Fruit fly (Drosophila melanogaster) whole organism, embryonic: Measurements from ENCODE around the gene Eig71Ei.
A peak's percentile ranks its signal among the peaks of the same experiment; 100 is the strongest.

Experiments
- Blimp-1 ChIP-seq: fragments of 200-800 bp; sonication (Bioruptor generic); optimal IDR thresholded peaks from 3 replicates; lab custom pipeline; 2018; ENCODE audit warnings: missing biosample characterization, missing genetic modification characterization, mild to moderate bottlenecking, moderate library complexity, missing genetic modification reagents
- CG10267 ChIP-seq: fragments of 200-800 bp; sonication (Bioruptor generic); optimal IDR thresholded peaks from 2 replicates; lab custom pipeline; 2018; ENCODE audit warnings: missing biosample characterization, mild to moderate bottlenecking, missing genetic modification characterization, moderate library complexity
- CG10543 ChIP-seq: fragments of 200-800 bp; sonication (Bioruptor generic); optimal IDR thresholded peaks from 3 replicates; lab custom pipeline; 2017; ENCODE audit warnings: missing biosample characterization, mild to moderate bottlenecking, missing genetic modification characterization, moderate library complexity
- CG10959 ChIP-seq: fragments of 200-800 bp; sonication (Bioruptor generic); IDR thresholded peaks from 2 replicates; pipeline ENCODE4 v1.3.6; 2022; ENCODE audit warnings: missing biosample characterization, missing genetic modification characterization
- CG11560 ChIP-seq: fragments of 200-800 bp; sonication (Bioruptor generic); IDR thresholded peaks from 3 replicates; pipeline ENCODE4 v1.3.6; 2022; ENCODE audit warnings: missing biosample characterization, missing genetic modification characterization
- CG11695 ChIP-seq: fragments of 200-800 bp; sonication (Bioruptor generic); IDR thresholded peaks from 3 replicates; pipeline ENCODE4 v1.3.6; 2022; ENCODE audit warnings: missing biosample characterization, missing genetic modification characterization
- CG12071 ChIP-seq: fragments of 200-800 bp; sonication (Bioruptor generic); optimal IDR thresholded peaks from 3 replicates; lab custom pipeline; 2018; ENCODE audit warnings: missing biosample characterization, mild to moderate bottlenecking, missing genetic modification characterization
- CG13624 ChIP-seq: fragments of 200-800 bp; sonication (Bioruptor generic); optimal IDR thresholded peaks from 2 replicates; lab custom pipeline; 2016; ENCODE audit warnings: missing biosample characterization, missing genetic modification characterization
- CG13775 ChIP-seq: fragments of 200-800 bp; sonication (Bioruptor generic); optimal IDR thresholded peaks from 3 replicates; lab custom pipeline; 2017; ENCODE audit warnings: missing biosample characterization, mild to moderate bottlenecking, missing genetic modification characterization
- CG15011 ChIP-seq: fragments of 200-800 bp; sonication (Bioruptor generic); optimal IDR thresholded peaks from 3 replicates; lab custom pipeline; 2018; ENCODE audit warnings: missing biosample characterization, mild to moderate bottlenecking, missing genetic modification characterization
- CG15479 ChIP-seq: fragments of 200-800 bp; sonication (Bioruptor generic); optimal IDR thresholded peaks from 3 replicates; lab custom pipeline; 2019; ENCODE audit warnings: missing biosample characterization, mild to moderate bottlenecking, missing genetic modification characterization, moderate library complexity
- CG1603 ChIP-seq: fragments of 200-800 bp; sonication (Bioruptor generic); optimal IDR thresholded peaks from 2 replicates; lab custom pipeline; 2019; ENCODE audit warnings: missing biosample characterization, mild to moderate bottlenecking, missing genetic modification characterization, moderate library complexity
- CG16813 ChIP-seq: fragments of 200-800 bp; sonication (Bioruptor generic); IDR thresholded peaks from 3 replicates; pipeline ENCODE4 v1.3.6; 2022; ENCODE audit warnings: missing biosample characterization, missing genetic modification characterization; ENCODE audit not compliant: partially characterized antibody
- CG16815 ChIP-seq: fragments of 200-800 bp; sonication (Bioruptor generic); optimal IDR thresholded peaks from 3 replicates; lab custom pipeline; 2017; ENCODE audit warnings: missing biosample characterization, mild to moderate bottlenecking, missing genetic modification characterization
- CG18011 ChIP-seq: fragments of 200-800 bp; sonication (Bioruptor generic); optimal IDR thresholded peaks from 2 replicates; lab custom pipeline; 2017; ENCODE audit warnings: missing biosample characterization, missing genetic modification characterization, mild to moderate bottlenecking, moderate library complexity, missing genotype
- CG2678 ChIP-seq: fragments of 200-800 bp; sonication (Bioruptor generic); optimal IDR thresholded peaks from 3 replicates; lab custom pipeline; 2019; ENCODE audit warnings: missing biosample characterization, mild to moderate bottlenecking, missing genetic modification characterization, moderate library complexity
- CG30431 ChIP-seq: fragments of 200-800 bp; sonication (Bioruptor generic); optimal IDR thresholded peaks from 2 replicates; lab custom pipeline; 2017; ENCODE audit warnings: missing biosample characterization, missing genetic modification characterization
- CG31388 ChIP-seq: fragments of 200-800 bp; sonication (Bioruptor generic); optimal IDR thresholded peaks from 2 replicates; lab custom pipeline; 2016; ENCODE audit warnings: missing biosample characterization, missing genetic modification characterization
- CG34224 ChIP-seq: fragments of 200-800 bp; sonication (Bioruptor generic); IDR thresholded peaks from 3 replicates; pipeline ENCODE4 v1.3.6; 2022; ENCODE audit warnings: missing biosample characterization, missing genetic modification characterization; ENCODE audit not compliant: partially characterized antibody
- CG3847 ChIP-seq: fragments of 200-800 bp; sonication (Bioruptor generic); IDR thresholded peaks from 2 replicates; pipeline ENCODE4 v1.3.6; 2022; ENCODE audit warnings: missing biosample characterization, missing genetic modification characterization
- CG4617 ChIP-seq: fragments of 200-800 bp; sonication (Bioruptor generic); optimal IDR thresholded peaks from 3 replicates; lab custom pipeline; 2016; ENCODE audit warnings: missing biosample characterization, missing genetic modification characterization, borderline replicate concordance
- CG6175 ChIP-seq: fragments of 200-800 bp; sonication (Bioruptor generic); IDR thresholded peaks from 3 replicates; pipeline ENCODE4 v1.3.6; 2022; ENCODE audit warnings: missing biosample characterization, missing genetic modification characterization
- CG8290 ChIP-seq, 3 experiments: fragments of 200-800 bp; sonication (Bioruptor generic); optimal IDR thresholded peaks; 2 replicates each; lab custom pipeline; 2016 to 2019; ENCODE audit warnings: missing biosample characterization in 3 of 3, missing genetic modification characterization in 3 of 3, mild to moderate bottlenecking in 2 of 3, moderate library complexity in 1 of 3
- CG9437 ChIP-seq: fragments of 200-800 bp; sonication (Bioruptor generic); optimal IDR thresholded peaks from 2 replicates; lab custom pipeline; 2018; ENCODE audit warnings: missing biosample characterization, mild to moderate bottlenecking, missing genetic modification characterization
- CkIIα-i1 ChIP-seq: fragments of 200-800 bp; sonication (Bioruptor generic); IDR thresholded peaks from 2 replicates; pipeline ENCODE4 v1.3.6; 2022; ENCODE audit warnings: missing biosample characterization, missing genetic modification characterization
- Drgx ChIP-seq: fragments of 200-800 bp; sonication (Bioruptor generic); IDR thresholded peaks from 2 replicates; pipeline ENCODE4 v1.3.6; 2022; ENCODE audit warnings: missing biosample characterization, missing genetic modification characterization
- ERR ChIP-seq: fragments of 200-800 bp; sonication (Bioruptor generic); optimal IDR thresholded peaks from 2 replicates; lab custom pipeline; 2016; ENCODE audit warnings: missing biosample characterization, missing genetic modification characterization
- Ets97D ChIP-seq: fragments of 200-800 bp; sonication (Bioruptor generic); optimal IDR thresholded peaks from 3 replicates; lab custom pipeline; 2016; ENCODE audit warnings: missing biosample characterization, missing genetic modification characterization
- Gsc ChIP-seq: fragments of 200-800 bp; sonication (Bioruptor generic); IDR thresholded peaks from 2 replicates; pipeline ENCODE4 v1.3.6; 2022; ENCODE audit warnings: missing biosample characterization, missing genetic modification characterization
- Hr51 ChIP-seq, 2 experiments: fragments of 200-800 bp; sonication (Bioruptor generic); optimal IDR thresholded peaks; 2 replicates in 1 of 2; 3 replicates in 1 of 2; lab custom pipeline; 2016 to 2018; ENCODE audit warnings: missing biosample characterization in 2 of 2, missing genetic modification characterization in 2 of 2, mild to moderate bottlenecking in 1 of 2, moderate library complexity in 1 of 2
- Nf-YB ChIP-seq: fragments of 200-800 bp; sonication (Bioruptor generic); optimal IDR thresholded peaks from 3 replicates; lab custom pipeline; 2019; ENCODE audit warnings: missing biosample characterization, mild to moderate bottlenecking, missing genetic modification characterization, moderate library complexity
- Spps ChIP-seq: fragments of 200-800 bp; sonication (Bioruptor generic); optimal IDR thresholded peaks from 2 replicates; lab custom pipeline; 2018; ENCODE audit warnings: missing biosample characterization, mild to moderate bottlenecking, missing genetic modification characterization
- Sry-β ChIP-seq: fragments of 200-800 bp; sonication (Bioruptor generic); optimal IDR thresholded peaks from 2 replicates; lab custom pipeline; 2018; ENCODE audit warnings: missing biosample characterization, mild to moderate bottlenecking, missing genetic modification characterization, moderate library complexity
- ash1 ChIP-seq: fragments of 200-800 bp; sonication (Bioruptor generic); optimal IDR thresholded peaks from 2 replicates; lab custom pipeline; 2018; ENCODE audit warnings: missing biosample characterization, mild to moderate bottlenecking, missing genetic modification characterization
- br ChIP-seq: fragments of >200 bp; optimal IDR thresholded peaks from 2 replicates; lab custom pipeline; 2017
- ci ChIP-seq: fragments of 200-800 bp; sonication (Bioruptor generic); IDR thresholded peaks from 3 replicates; pipeline ENCODE4 v1.3.6; 2022; ENCODE audit warnings: missing biosample characterization, missing genetic modification characterization
- fd3F ChIP-seq: fragments of 200-800 bp; sonication (Bioruptor generic); optimal IDR thresholded peaks from 2 replicates; lab custom pipeline; 2018; ENCODE audit warnings: missing biosample characterization, mild to moderate bottlenecking, missing genetic modification characterization, moderate library complexity
- gsb ChIP-seq: fragments of 200-800 bp; sonication (Bioruptor generic); IDR thresholded peaks from 2 replicates; pipeline ENCODE4 v1.3.6; 2022; ENCODE audit warnings: missing biosample characterization, missing genetic modification characterization
- inv ChIP-seq: fragments of 200-800 bp; sonication (Bioruptor generic); IDR thresholded peaks from 2 replicates; pipeline ENCODE4 v1.3.6; 2022; ENCODE audit warnings: missing biosample characterization, missing genetic modification characterization; ENCODE audit not compliant: partially characterized antibody
- nmo ChIP-seq: fragments of 200-800 bp; sonication (Bioruptor generic); optimal IDR thresholded peaks from 2 replicates; lab custom pipeline; 2018; ENCODE audit warnings: missing biosample characterization, mild to moderate bottlenecking, missing genetic modification characterization, moderate library complexity
- p53 ChIP-seq: fragments of 200-800 bp; sonication (Bioruptor generic); optimal IDR thresholded peaks from 2 replicates; lab custom pipeline; 2016; ENCODE audit warnings: missing biosample characterization, missing genetic modification characterization
- pzg ChIP-seq: fragments of 200-800 bp; sonication (Bioruptor generic); optimal IDR thresholded peaks from 3 replicates; lab custom pipeline; 2018; ENCODE audit warnings: missing biosample characterization, mild to moderate bottlenecking, missing genetic modification characterization, moderate library complexity
- sisA ChIP-seq: fragments of 200-800 bp; sonication (Bioruptor generic); IDR thresholded peaks from 2 replicates; pipeline ENCODE4 v1.3.6; 2022; ENCODE audit warnings: missing biosample characterization, missing genetic modification characterization
- sna ChIP-seq: fragments of 200-800 bp; sonication (Bioruptor generic); IDR thresholded peaks from 2 replicates; pipeline ENCODE4 v1.3.6; 2022; ENCODE audit warnings: missing biosample characterization, missing genetic modification characterization; ENCODE audit not compliant: partially characterized antibody
- stwl ChIP-seq: fragments of 200-800 bp; sonication (Bioruptor generic); optimal IDR thresholded peaks from 3 replicates; lab custom pipeline; 2018; ENCODE audit warnings: missing biosample characterization, mild to moderate bottlenecking, missing genetic modification characterization, moderate library complexity
- unc-4 ChIP-seq: fragments of 200-800 bp; sonication (Bioruptor generic); IDR thresholded peaks from 2 replicates; pipeline ENCODE4 v1.3.6; 2022; ENCODE audit warnings: missing biosample characterization, missing genetic modification characterization; ENCODE audit not compliant: partially characterized antibody
- vnd ChIP-seq: fragments of 200-800 bp; sonication (Bioruptor generic); IDR thresholded peaks from 3 replicates; pipeline ENCODE4 v1.3.6; 2022; ENCODE audit warnings: missing biosample characterization, missing genetic modification characterization; ENCODE audit not compliant: partially characterized antibody

Eig71Ei gene

dm6 chr3L:15690711-15691591 is 31.4 kb downstream of the Eig71Ei start (continued):
- TF ChIP-seq CG16813 (no peak), CG15479 (GFP tag; lab: Kevin White, UChicago) (peak; percentile 52), ash1 (GFP tag; lab: Kevin White, UChicago) (no peak), Blimp-1 (GFP tag; lab: Kevin White, UChicago) (peak; percentile 84), CG6175 (GFP tag; lab: Robert Waterston, UW) (no peak), CG10959 (GFP tag; lab: Robert Waterston, UW) (peak; percentile 56; the same call in 1 of the 2 replicates), CG13624 (GFP tag; lab: Kevin White, UChicago) (no peak), stwl (tag; lab: Kevin White, UChicago) (no peak), CG11560 (tag; lab: Robert Waterston, UW) (no peak), CG4617 (no peak), Spps (tag; lab: Kevin White, UChicago) (peak; percentile 12), CG34224 (GFP tag; lab: Robert Waterston, UW) (no peak), CG10543 (GFP tag; lab: Kevin White, UChicago) (peak; percentile 28), CkIIα-i1 (no peak), ERR (GFP tag; lab: Kevin White, UChicago) (no peak), inv (GFP tag; lab: Robert Waterston, UW) (no peak), Nf-YB (GFP tag; lab: Kevin White, UChicago) (no peak), CG3847 (GFP tag; lab: Robert Waterston, UW) (no peak), p53 (no peak), CG13775 (GFP tag; lab: Kevin White, UChicago) (no peak), unc-4 (GFP tag; lab: Robert Waterston, UW) (no peak), Hr51 (GFP tag; optimal IDR thresholded peaks at IDR 0.05; lab: Kevin White, UChicago) (peak in 1 of 2 experiments; percentile 51), nmo (GFP tag; lab: Kevin White, UChicago) (peak; percentile 49), pzg (no peak), CG9437 (GFP tag; lab: Kevin White, UChicago) (peak; percentile 13), vnd (GFP tag; lab: Robert Waterston, UW) (no peak), CG15011 (GFP tag; lab: Kevin White, UChicago) (peak; percentile 20), sna (no peak), gsb (GFP tag; lab: Robert Waterston, UW) (no peak), CG10267 (tag; lab: Kevin White, UChicago) (peak; percentile 77), CG12071 (no peak), CG16815 (no peak), CG31388 (GFP tag; lab: Kevin White, UChicago) (no peak), ci (no peak), sisA (GFP tag; lab: Robert Waterston, UW) (peak; percentile 43; the same call in 1 of the 2 replicates), fd3F (GFP tag; lab: Kevin White, UChicago) (no peak), CG30431 (GFP tag; lab: Kevin White, UChicago) (no peak), Gsc (no peak), Ets97D (GFP tag; lab: Kevin White, UChicago) (no peak), CG8290 (GFP tag; optimal IDR thresholded peaks at IDR 0.05; lab: Kevin White, UChicago) (no peak), CG8290 (tag; optimal IDR thresholded peaks at IDR 0.05; lab: Kevin White, UChicago) (no peak), CG11695 (GFP tag; lab: Robert Waterston, UW) (no peak), Drgx (GFP tag; lab: Robert Waterston, UW) (no peak), CG1603 (tag; lab: Kevin White, UChicago) (peak; percentile 56), CG18011 (GFP tag; lab: Kevin White, UChicago) (no peak), Sry-β (GFP tag; lab: Kevin White, UChicago) (no peak), br (lab: Kevin White, UChicago) (no peak), CG2678 (tag; lab: Kevin White, UChicago) (peak; percentile 77)
